Worm (Caenorhabditis elegans) whole organism, L4/young adult: ENCODE measurements around the gene F01E11.3.

Source experiments
- W03F9.2 ChIP-seq: fragments of 150-350 bp; optimal IDR thresholded peaks from 2 replicates; lab custom pipeline; 2014; ENCODE audit warnings: missing biosample characterization, missing genetic modification characterization
- dao-5 ChIP-seq: sonication (generic microtip); optimal IDR thresholded peaks from 2 replicates; lab custom pipeline; 2016; ENCODE audit warnings: missing genotype, missing genetic modification characterization, moderate library complexity, missing compliant biosample characterization
- him-1 ChIP-seq: sonication (generic microtip); optimal IDR thresholded peaks from 2 replicates; lab custom pipeline; 2016; ENCODE audit warnings: missing genotype, missing genetic modification reagents, missing genetic modification characterization, missing compliant biosample characterization

ce11 chrX:6958914-6959313, 8.2 kb upstream of the F01E11.3 start:
- no peak for TF ChIP-seq him-1 (tag; lab: Kevin White, UChicago)
- TF ChIP-seq dao-5 (tag; lab: Kevin White, UChicago): no peak
- TF ChIP-seq W03F9.2 (tag; lab: Kevin White, UChicago): no peak
